Worm (Caenorhabditis elegans): ENCODE measurements around the gene him-8.

ce11 chrIV:10606575-10607080 lies 44.9 kb downstream of the him-8 start, which contains the start of gene R09H10.3:
- TF ChIP-seq ztf-23 (GFP tag; IDR thresholded peaks at IDR 0.05) (no peak), klf-2 (GFP tag; conservative IDR thresholded peaks at IDR 0.05) (no peak), T22C8.4 (GFP tag; IDR thresholded peaks at IDR 0.05) (no peak), flt-1 (GFP tag; IDR thresholded peaks at IDR 0.05) (no peak), med-1 (GFP tag; optimal IDR thresholded peaks at IDR 0.05; ENCODE audit: insufficient read depth) (no peak)

All from whole organism, midembryonic.